Fruit fly (Drosophila melanogaster) ovary, adult (tissue): ENCODE results near the gene CG10252.

Source experiments
- CG17801 ChIP-seq: fragments of 200-800 bp; optimal IDR thresholded peaks from 2 replicates; lab custom pipeline; 2019; ENCODE audit warnings: missing biosample characterization, mild to moderate bottlenecking, missing genetic modification characterization, moderate library complexity; ENCODE audit not compliant: partially characterized antibody

The CG10252 gene

dm6 chr3R:23702461-23702860, 6.4 kb upstream of the CG10252 start, which contains the start of gene Qsox4:
Gene Qsox4, plus strand, starts transcription at chr3R:23702761.
- no peak for TF ChIP-seq CG17801 (GFP tag; lab: Kevin White, UChicago)

DNA sequence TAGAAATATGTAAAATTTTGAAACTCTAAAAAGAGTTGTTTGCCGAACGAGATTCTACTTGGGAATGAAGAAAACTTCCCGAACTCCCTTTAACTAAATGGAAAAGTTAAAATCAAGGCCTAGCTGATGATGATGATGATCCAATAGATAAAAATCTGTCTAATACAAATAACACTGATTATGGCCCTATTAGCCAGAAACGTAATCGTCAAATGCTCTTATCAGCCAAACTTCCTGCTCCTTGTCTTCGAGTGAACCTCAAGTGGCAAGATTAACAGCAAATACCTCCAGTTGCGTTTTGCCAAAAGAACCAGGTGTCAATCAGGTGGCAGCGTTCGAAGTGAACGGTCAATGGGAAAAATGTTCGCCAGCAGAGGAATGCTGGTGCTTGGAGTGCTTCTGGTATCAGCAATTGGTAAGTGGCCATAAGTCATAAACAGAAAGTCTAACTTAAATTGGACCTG, 4.3 kb upstream of the CG10252 start, which contains the start of the genes CG31468 and Gba1a:
TSS of gene CG31468 (minus strand) at position 51 of the 464 bp plus-strand sequence.
TSS of gene Gba1a (plus strand) at position 318 of the 464 bp plus-strand sequence.
- no peak for TF ChIP-seq CG17801 (GFP tag; lab: Kevin White, UChicago)

DNA sequence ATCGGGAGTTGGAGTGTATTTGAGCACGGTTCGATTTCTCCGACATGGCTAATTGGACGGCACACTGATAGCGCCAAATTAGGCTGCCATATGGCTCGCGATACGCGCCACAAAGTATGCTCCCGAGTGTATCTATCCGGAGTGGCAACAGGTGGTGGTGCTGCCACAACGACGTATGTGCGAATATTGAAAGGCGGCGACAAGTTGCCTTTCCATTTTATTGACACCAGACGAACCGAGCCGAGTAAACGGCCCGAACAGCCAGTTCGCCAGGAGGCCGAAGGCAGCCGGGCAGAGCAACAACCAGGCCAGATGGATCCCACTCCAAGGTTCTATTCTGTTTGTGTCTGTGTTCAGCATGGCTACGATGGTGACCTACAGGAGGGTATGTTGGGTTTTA, 2.8 kb upstream of the CG10252 start, which contains the start of gene prt:
TSS of gene prt (minus strand) at position 193 of the 400 bp plus-strand sequence.
- no peak for TF ChIP-seq CG17801 (GFP tag; lab: Kevin White, UChicago)

DNA sequence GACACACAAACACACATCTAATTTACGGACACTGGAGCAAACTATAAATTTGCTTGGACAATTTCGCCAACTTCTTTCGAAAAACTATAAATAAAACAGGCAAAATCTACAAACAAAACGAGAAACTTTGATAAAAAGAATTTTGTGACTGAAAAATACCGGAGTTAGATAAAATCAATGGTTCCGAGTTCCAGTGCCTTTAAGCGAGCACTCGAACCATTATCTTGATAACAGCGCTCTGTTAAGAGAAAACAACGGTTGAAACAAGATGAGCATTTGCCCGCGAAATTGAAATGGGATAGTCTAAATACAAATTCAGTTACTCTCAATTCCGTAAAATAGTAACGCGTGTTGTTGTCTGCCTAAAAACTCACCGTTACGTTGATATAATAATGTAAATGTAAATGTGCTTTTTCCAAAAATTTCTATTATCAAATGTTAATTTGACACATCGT, 1.4 kb downstream of the CG10252 start, which contains the start of gene CG10254:
TSS of gene CG10254 (minus strand) at position 405 of the 455 bp plus-strand sequence.
- no peak for TF ChIP-seq CG17801 (GFP tag; lab: Kevin White, UChicago)

- TF ChIP-seq CG17801 (GFP tag; lab: Kevin White, UChicago) = no peak
These were observed 9.1 kb downstream of the CG10252 start for dm6 chr3R:23686924-23687323.

DNA sequence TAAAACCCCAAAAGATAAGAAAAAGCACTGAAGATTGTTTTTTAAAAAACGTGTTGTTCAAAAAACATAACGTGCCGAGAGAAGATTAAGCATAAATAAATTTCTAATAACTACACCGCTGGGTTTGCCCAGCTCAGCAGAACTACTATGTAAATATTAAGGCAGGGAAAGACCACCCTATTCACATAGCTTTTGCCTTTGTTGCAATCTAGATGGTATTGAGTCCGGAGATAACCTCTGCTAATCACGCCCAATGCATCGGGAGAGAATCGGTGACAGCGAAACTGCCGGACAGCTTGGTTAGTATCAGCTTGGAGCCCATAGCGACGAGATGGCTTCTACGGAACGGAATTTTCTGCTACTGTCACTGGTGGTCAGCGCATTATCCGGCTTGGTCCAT, 10.1 kb downstream of the CG10252 start, which contains the start of gene SPE:
TSS of gene SPE (plus strand) at position 301 of the 400 bp plus-strand sequence.
- no peak for TF ChIP-seq CG17801 (GFP tag; lab: Kevin White, UChicago)

dm6 chr3R:23683757-23684156, 12.3 kb downstream of the CG10252 start, which contains the start of gene CG18754:
Gene CG18754, plus strand, starts transcription at chr3R:23684057.
- TF ChIP-seq CG17801 (GFP tag; lab: Kevin White, UChicago) = no peak

- TF ChIP-seq CG17801 (GFP tag; lab: Kevin White, UChicago) = no peak
These were observed 13.8 kb downstream of the CG10252 start, which contains the start of gene CG16710 for dm6 chr3R:23682203-23682602. Gene CG16710, plus strand, starts transcription at chr3R:23682503.

- peak; percentile 0 for TF ChIP-seq CG17801 (GFP tag; lab: Kevin White, UChicago)
These were observed 16.1 kb downstream of the CG10252 start, which contains the start of gene eIF3d1 for dm6 chr3R:23679911-23680336. Gene eIF3d1, plus strand, starts transcription at chr3R:23680039.

dm6 chr3R:23678349-23679193, 17.5 kb downstream of the CG10252 start, which contains the start of gene GILT2:
Gene GILT2, plus strand, starts transcription at chr3R:23678895.
- peak; percentile 97 for TF ChIP-seq CG17801 (GFP tag; lab: Kevin White, UChicago)

- TF ChIP-seq CG17801 (GFP tag; lab: Kevin White, UChicago) = no peak
These were observed 19.0 kb downstream of the CG10252 start, which contains the start of gene GILT3 for dm6 chr3R:23677058-23677457. Gene GILT3, plus strand, starts transcription at chr3R:23677358.

DNA sequence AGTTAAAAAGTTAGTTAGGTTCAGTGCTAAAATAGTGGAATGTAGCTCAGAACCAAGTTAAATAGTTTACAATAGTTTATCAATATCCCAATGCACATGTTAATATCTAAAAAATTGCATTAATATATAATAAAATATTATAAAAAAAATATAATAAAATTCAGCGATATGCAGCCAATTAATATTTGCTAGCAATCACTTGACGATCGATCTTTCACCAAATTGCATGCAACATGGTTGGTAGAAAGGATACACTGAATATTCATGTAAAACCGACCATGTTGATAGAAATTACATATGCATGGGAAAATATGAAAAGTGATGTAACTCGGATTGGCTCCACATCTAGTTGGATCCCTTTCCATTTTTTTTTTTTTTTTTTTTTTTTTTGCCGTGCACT, 20.4 kb downstream of the CG10252 start:
- no peak for TF ChIP-seq CG17801 (GFP tag; lab: Kevin White, UChicago)

dm6 chr3R:23674369-23674768, 21.7 kb downstream of the CG10252 start:
- no peak for TF ChIP-seq CG17801 (GFP tag; lab: Kevin White, UChicago)

dm6 chr3R:23673084-23673483, 23.0 kb downstream of the CG10252 start:
- TF ChIP-seq CG17801 (GFP tag; lab: Kevin White, UChicago) = no peak
